Worm (Caenorhabditis elegans) whole organism, early embryonic: Measurements from ENCODE around the gene srx-42.

Experiments used
- ets-7 ChIP-seq: sonication (generic microtip); optimal IDR thresholded peaks from 2 replicates; lab custom pipeline; 2016; ENCODE audit warnings: missing genotype, missing genetic modification characterization, missing compliant biosample characterization
- flt-1 ChIP-seq: fragments of 200-800 bp; sonication (Bioruptor generic); IDR thresholded peaks from 2 replicates; pipeline ENCODE4 v1.3.6; 2022; ENCODE audit warnings: missing genetic modification characterization, missing compliant biosample characterization
- scrt-1 ChIP-seq: fragments of 200-800 bp; sonication (Bioruptor generic); IDR thresholded peaks from 2 replicates; pipeline ENCODE4 v1.3.6; 2022; ENCODE audit warnings: missing genetic modification characterization, missing compliant biosample characterization

DNA sequence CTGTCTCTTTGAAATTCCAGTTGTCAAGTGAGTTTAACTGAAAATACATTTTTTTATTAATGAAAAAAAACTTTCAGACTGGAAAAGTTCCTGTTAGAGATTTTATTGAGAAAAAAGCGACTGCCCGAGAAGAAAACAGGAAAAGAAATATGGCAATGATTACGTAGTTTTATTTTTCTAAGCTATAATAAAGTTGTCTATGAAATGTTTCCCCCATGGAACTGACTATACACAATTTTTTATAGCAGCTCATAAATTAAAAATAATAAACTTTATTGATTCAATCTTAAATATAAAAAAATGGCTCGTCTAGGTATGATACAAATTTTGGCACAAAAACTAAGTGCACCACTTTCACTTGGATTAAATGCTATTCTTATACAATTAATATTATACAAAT lies 18.3 kb upstream of the srx-42 start, which contains the start of gene C06B3.1:
- TF ChIP-seq scrt-1 (GFP tag; lab: Robert Waterston, UW) (no peak), flt-1 (no peak), ets-7 (tag; lab: Kevin White, UChicago) (no peak)
